Fruit fly (Drosophila melanogaster) whole organism, pupa: ENCODE results near the gene CG10035.

Experiments used
- CG10348 ChIP-seq: fragments of 200-800 bp; sonication (Bioruptor generic); IDR thresholded peaks from 2 replicates; pipeline ENCODE4 v1.3.6; 2022; ENCODE audit warnings: missing biosample characterization, missing genetic modification characterization
- EcR ChIP-seq: fragments of 200-800 bp; sonication (Bioruptor generic); optimal IDR thresholded peaks from 3 replicates; lab custom pipeline; 2019; ENCODE audit warnings: missing biosample characterization, missing genetic modification characterization, mild to moderate bottlenecking, moderate library complexity, missing genetic modification reagents
- Ets98B ChIP-seq: fragments of 200-800 bp; sonication (Bioruptor generic); IDR thresholded peaks from 2 replicates; pipeline ENCODE4 v1.3.6; 2022; ENCODE audit warnings: missing biosample characterization, missing genetic modification characterization
- Pif1A ChIP-seq: fragments of 200-800 bp; sonication (Bioruptor generic); optimal IDR thresholded peaks from 3 replicates; lab custom pipeline; 2016; ENCODE audit warnings: missing biosample characterization, missing genetic modification characterization
- Snoo ChIP-seq: fragments of 200-800 bp; sonication (Bioruptor generic); optimal IDR thresholded peaks from 3 replicates; lab custom pipeline; 2017; ENCODE audit warnings: missing biosample characterization, mild to moderate bottlenecking, missing genetic modification characterization, inconsistent platforms
- fd96Ca ChIP-seq: fragments of 200-800 bp; sonication (Bioruptor generic); IDR thresholded peaks from 3 replicates; pipeline ENCODE4 v1.3.6; 2022; ENCODE audit warnings: missing biosample characterization, missing genetic modification characterization
- gl ChIP-seq: fragments of 200-800 bp; sonication (Bioruptor generic); optimal IDR thresholded peaks from 2 replicates; lab custom pipeline; 2018; ENCODE audit warnings: missing biosample characterization, mild to moderate bottlenecking, missing genetic modification characterization
- rn ChIP-seq: fragments of 200-800 bp; sonication (Bioruptor generic); IDR thresholded peaks from 2 replicates; pipeline ENCODE4 v1.3.6; 2022; ENCODE audit warnings: missing biosample characterization, missing genetic modification characterization

dm6 chr3R:12381130-12381700 is 1.3 kb downstream of the CG10035 start:
- TF ChIP-seq CG10348 (no peak), Ets98B (GFP tag; lab: Robert Waterston, UW) (peak; percentile 55; the same call in 1 of the 2 replicates), Snoo (tag; lab: Kevin White, UChicago) (no peak), fd96Ca (no peak; the same call in 2 of the 3 replicates), Pif1A (GFP tag; lab: Kevin White, UChicago) (no peak), rn (GFP tag; lab: Robert Waterston, UW) (no peak), gl (tag; lab: Kevin White, UChicago) (no peak), EcR (peak; percentile 58)
